Fruit fly (Drosophila melanogaster) whole organism, wandering third instar larva: ENCODE results near the gene CG10333.

ENCODE experiments used
- Abd-B ChIP-seq: fragments of >200 bp; optimal IDR thresholded peaks from 2 replicates; lab custom pipeline; 2017; ENCODE audit warnings: missing biosample characterization, missing genetic modification characterization
- CG32264 ChIP-seq: fragments of 200-800 bp; sonication (Bioruptor generic); optimal IDR thresholded peaks from 2 replicates; lab custom pipeline; 2016; ENCODE audit warnings: missing biosample characterization, missing genetic modification characterization
- CG9705 ChIP-seq: fragments of 200-800 bp; sonication (Bioruptor generic); optimal IDR thresholded peaks from 2 replicates; lab custom pipeline; 2018; ENCODE audit warnings: missing biosample characterization, mild to moderate bottlenecking, missing genetic modification characterization
- CrebA ChIP-seq: fragments of 200-800 bp; sonication (Bioruptor generic); optimal IDR thresholded peaks from 2 replicates; lab custom pipeline; 2016; ENCODE audit warnings: missing biosample characterization, mild to moderate bottlenecking, missing genetic modification characterization, borderline replicate concordance
- Dfd ChIP-seq: fragments of >200 bp; optimal IDR thresholded peaks from 2 replicates; lab custom pipeline; 2017; ENCODE audit warnings: missing biosample characterization, missing genetic modification characterization
- Dif ChIP-seq: fragments of 200-275, 200-300 bp; sonication (Bioruptor generic); optimal IDR thresholded peaks from 2 replicates; lab custom pipeline; 2018; ENCODE audit warnings: missing biosample characterization, missing genetic modification characterization; ENCODE audit not compliant: partially characterized antibody
- GATAd ChIP-seq: sonication (Bioruptor generic); optimal IDR thresholded peaks from 2 replicates; lab custom pipeline; 2016; ENCODE audit warnings: missing biosample characterization, missing genetic modification characterization
- HLH106 ChIP-seq: fragments of 200-800 bp; optimal IDR thresholded peaks from 3 replicates; lab custom pipeline; 2019; ENCODE audit warnings: missing biosample characterization, mild to moderate bottlenecking, missing genetic modification characterization, moderate library complexity
- Hnf4 ChIP-seq: fragments of 200-800 bp; sonication (Bioruptor generic); optimal IDR thresholded peaks from 2 replicates; lab custom pipeline; 2016; ENCODE audit warnings: missing biosample characterization, mild to moderate bottlenecking, missing genetic modification characterization
- Hr78 ChIP-seq: fragments of >200 bp; optimal IDR thresholded peaks from 2 replicates; lab custom pipeline; 2017; ENCODE audit warnings: missing biosample characterization, missing genetic modification characterization
- Hr83 ChIP-seq: fragments of 200-300 bp; sonication (Bioruptor generic); optimal IDR thresholded peaks from 2 replicates; lab custom pipeline; 2016; ENCODE audit warnings: missing biosample characterization, mild to moderate bottlenecking, missing genetic modification characterization, moderate library complexity; ENCODE audit not compliant: poor library complexity, severe bottlenecking
- Jra ChIP-seq: sonication (Bioruptor generic); optimal IDR thresholded peaks from 2 replicates; lab custom pipeline; 2016; ENCODE audit warnings: missing biosample characterization, missing genetic modification characterization
- Mio ChIP-seq: sonication (Bioruptor generic); optimal IDR thresholded peaks from 2 replicates; lab custom pipeline; 2016; ENCODE audit warnings: missing biosample characterization, missing genetic modification characterization
- Myc ChIP-seq: fragments of >200 bp; optimal IDR thresholded peaks from 2 replicates; lab custom pipeline; 2017
- N ChIP-seq: fragments of >200 bp; optimal IDR thresholded peaks from 2 replicates; lab custom pipeline; 2018; ENCODE audit warnings: missing biosample characterization, missing external identifiers, missing genetic modification characterization
- OdsH ChIP-seq: fragments of 200-800 bp; sonication (Bioruptor generic); optimal IDR thresholded peaks from 2 replicates; lab custom pipeline; 2016; ENCODE audit warnings: missing biosample characterization, mild to moderate bottlenecking, missing genetic modification characterization
- Rel ChIP-seq, 2 experiments: fragments of 200-800 bp; sonication (Bioruptor generic) in 1 of 2; optimal IDR thresholded peaks; 2 replicates in 1 of 2; 3 replicates in 1 of 2; lab custom pipeline; 2016 to 2019; ENCODE audit warnings: mild to moderate bottlenecking in 2 of 2, missing biosample characterization in 2 of 2, missing genetic modification characterization in 2 of 2, moderate library complexity in 1 of 2
- Sp1 ChIP-seq: fragments of 200-800 bp; sonication (Bioruptor generic); optimal IDR thresholded peaks from 3 replicates; lab custom pipeline; 2019; ENCODE audit warnings: missing biosample characterization, mild to moderate bottlenecking, missing genetic modification characterization, moderate library complexity
- Vsx2 ChIP-seq: fragments of 200-300, 225-300 bp; sonication (Bioruptor generic); optimal IDR thresholded peaks from 2 replicates; lab custom pipeline; 2018; ENCODE audit warnings: missing biosample characterization, missing genetic modification characterization; ENCODE audit not compliant: partially characterized antibody
- br ChIP-seq: fragments of 200-800 bp; sonication (Bioruptor generic); optimal IDR thresholded peaks from 2 replicates; lab custom pipeline; 2016; ENCODE audit warnings: missing biosample characterization, missing genetic modification characterization
- brk ChIP-seq: fragments of 200-800 bp; sonication (Bioruptor generic); optimal IDR thresholded peaks from 2 replicates; lab custom pipeline; 2016; ENCODE audit warnings: missing biosample characterization, mild to moderate bottlenecking, missing genetic modification characterization
- dl ChIP-seq, 2 experiments: fragments of 175-275, 200-275 bp in 1 of 2; fragments of 200-275 bp in 1 of 2; sonication (Bioruptor generic); optimal IDR thresholded peaks; lab custom pipeline; 2018; ENCODE audit warnings: mild to moderate bottlenecking in 2 of 2, missing biosample characterization in 2 of 2, missing genetic modification characterization in 2 of 2, moderate library complexity in 2 of 2; ENCODE audit not compliant: partially characterized antibody in 2 of 2, insufficient read depth in 1 of 2
- dmrt93B ChIP-seq: fragments of 200-800 bp; sonication (Bioruptor generic); optimal IDR thresholded peaks from 2 replicates; lab custom pipeline; 2018; ENCODE audit warnings: missing biosample characterization, mild to moderate bottlenecking, missing genetic modification characterization
- dsf ChIP-seq: sonication (Bioruptor generic); optimal IDR thresholded peaks from 2 replicates; lab custom pipeline; 2016; ENCODE audit warnings: missing biosample characterization, missing genetic modification characterization, borderline replicate concordance
- ey ChIP-seq: fragments of 200-800 bp; sonication (Bioruptor generic); optimal IDR thresholded peaks from 2 replicates; lab custom pipeline; 2016; ENCODE audit warnings: missing biosample characterization, missing genetic modification characterization
- foxo ChIP-seq, 2 experiments: fragments of 200-800 bp; sonication (Bioruptor generic); optimal IDR thresholded peaks; 2 replicates in 1 of 2; 3 replicates in 1 of 2; lab custom pipeline; 2016 to 2017; ENCODE audit warnings: missing biosample characterization in 2 of 2, missing genetic modification characterization in 2 of 2
- fru ChIP-seq: fragments of 200-800 bp; sonication (Bioruptor generic); optimal IDR thresholded peaks from 3 replicates; lab custom pipeline; 2016; ENCODE audit warnings: missing biosample characterization, mild to moderate bottlenecking, missing genetic modification characterization
- h ChIP-seq: fragments of 200-800 bp; sonication (Bioruptor generic); optimal IDR thresholded peaks from 3 replicates; lab custom pipeline; 2016; ENCODE audit warnings: missing biosample characterization, mild to moderate bottlenecking, missing genetic modification characterization
- jim ChIP-seq: fragments of 175-275, 200-325 bp; sonication (Bioruptor generic); optimal IDR thresholded peaks from 2 replicates; lab custom pipeline; 2016; ENCODE audit warnings: missing biosample characterization, mild to moderate bottlenecking, missing genetic modification characterization
- lola ChIP-seq: fragments of >200 bp; optimal IDR thresholded peaks from 2 replicates; lab custom pipeline; 2017; ENCODE audit warnings: missing biosample characterization, missing genetic modification characterization
- pan ChIP-seq: fragments of >200 bp; optimal IDR thresholded peaks from 2 replicates; lab custom pipeline; 2017
- psq ChIP-seq: fragments of 200-800 bp; sonication (Bioruptor generic); optimal IDR thresholded peaks from 3 replicates; lab custom pipeline; 2017; ENCODE audit warnings: missing biosample characterization, mild to moderate bottlenecking, missing genetic modification characterization, moderate library complexity
- rgr ChIP-seq: fragments of 200-800 bp; sonication (Bioruptor generic); optimal IDR thresholded peaks from 3 replicates; lab custom pipeline; 2016; ENCODE audit warnings: missing biosample characterization, mild to moderate bottlenecking, missing genetic modification characterization
- sage ChIP-seq: fragments of 200-800 bp; sonication (Bioruptor generic); optimal IDR thresholded peaks from 2 replicates; lab custom pipeline; 2016; ENCODE audit warnings: missing biosample characterization, mild to moderate bottlenecking, missing genetic modification characterization
- sv ChIP-seq: fragments of 200-800 bp; sonication (Bioruptor generic); optimal IDR thresholded peaks from 3 replicates; lab custom pipeline; 2016; ENCODE audit warnings: missing biosample characterization, missing genetic modification characterization
- tai ChIP-seq: sonication (Bioruptor generic); optimal IDR thresholded peaks from 2 replicates; lab custom pipeline; 2016; ENCODE audit warnings: missing biosample characterization, missing genetic modification characterization
- usp ChIP-seq: fragments of >200 bp; optimal IDR thresholded peaks from 2 replicates; lab custom pipeline; 2017; ENCODE audit warnings: missing biosample characterization, missing genetic modification characterization
- woc ChIP-seq: sonication (Bioruptor generic); optimal IDR thresholded peaks from 2 replicates; lab custom pipeline; 2016; ENCODE audit warnings: missing biosample characterization, mild to moderate bottlenecking, missing genetic modification characterization

Gene CG10333

dm6 chr2L:18598150-18598723 is 8.4 kb upstream of the CG10333 start:
- TF ChIP-seq sage (GFP tag; lab: Kevin White, UChicago), result no peak
- TF ChIP-seq N (GFP tag; lab: Kevin White, UChicago), result no peak
- TF ChIP-seq Hnf4 (GFP tag; lab: Kevin White, UChicago), result no peak

dm6 chr2L:18599152-18599551 is 7.5 kb upstream of the CG10333 start:
- TF ChIP-seq Dfd (no peak), h (no peak), woc (GFP tag; lab: Kevin White, UChicago) (no peak), sv (GFP tag; lab: Kevin White, UChicago) (no peak), sage (GFP tag; lab: Kevin White, UChicago) (no peak), Sp1 (GFP tag; lab: Kevin White, UChicago) (no peak), CrebA (GFP tag; lab: Kevin White, UChicago) (no peak), CG9705 (no peak), HLH106 (tag; lab: Kevin White, UChicago) (no peak), brk (GFP tag; lab: Kevin White, UChicago) (no peak), pan (lab: Kevin White, UChicago) (no peak)

dm6 chr2L:18604986-18605385 is 1.6 kb upstream of the CG10333 start, which contains the start of gene CG10413:
CG10413 (minus strand) TSS chr2L:18605249.
- TF ChIP-seq sv (GFP tag; lab: Kevin White, UChicago) (peak; percentile 97), Hr78 (GFP tag; lab: Kevin White, UChicago) (no peak), Sp1 (GFP tag; lab: Kevin White, UChicago) (peak; percentile 98), Hnf4 (GFP tag; lab: Kevin White, UChicago) (peak; percentile 98), usp (no peak), dmrt93B (GFP tag; lab: Kevin White, UChicago) (peak; percentile 97), sage (GFP tag; lab: Kevin White, UChicago) (peak; percentile 96), Dfd (no peak), GATAd (GFP tag; lab: Kevin White, UChicago) (peak; percentile 93), rgr (GFP tag; lab: Kevin White, UChicago) (peak; percentile 99), Abd-B (GFP tag; lab: Kevin White, UChicago) (no peak), dl (GFP tag; optimal IDR thresholded peaks at IDR 0.05; lab: Kevin White, UChicago; ENCODE audit: insufficient read depth in 1 of 2, partially characterized antibody in 2 of 2) (no peak), pan (lab: Kevin White, UChicago) (no peak), OdsH (GFP tag; lab: Kevin White, UChicago) (peak; percentile 98), CrebA (GFP tag; lab: Kevin White, UChicago) (no peak), HLH106 (tag; lab: Kevin White, UChicago) (peak; percentile 99), woc (GFP tag; lab: Kevin White, UChicago) (peak; percentile 94), Rel (GFP tag; optimal IDR thresholded peaks at IDR 0.05; lab: Kevin White, UChicago) (no peak), Rel (tag; optimal IDR thresholded peaks at IDR 0.05; lab: Kevin White, UChicago) (peak; percentile 91), Dif (no peak), br (GFP tag; lab: Kevin White, UChicago) (peak; percentile 99), ey (GFP tag; lab: Kevin White, UChicago) (peak; percentile 99), Jra (peak; percentile 96), Hr83 (peak; percentile 88), N (GFP tag; lab: Kevin White, UChicago) (no peak), psq (peak; percentile 96), jim (GFP tag; lab: Kevin White, UChicago) (peak; percentile 29), h (peak; percentile 99), Mio (peak; percentile 89), dsf (GFP tag; lab: Kevin White, UChicago) (peak; percentile 90), foxo (GFP tag; optimal IDR thresholded peaks at IDR 0.05; lab: Kevin White, UChicago) (peak; percentile 93 to 99), CG32264 (peak; percentile 95), CG9705 (peak; percentile 98), fru (GFP tag; lab: Kevin White, UChicago) (peak; percentile 98), tai (GFP tag; lab: Kevin White, UChicago) (no peak), Vsx2 (GFP tag; lab: Kevin White, UChicago) (no peak), brk (GFP tag; lab: Kevin White, UChicago) (peak; percentile 96), lola (GFP tag; lab: Kevin White, UChicago) (no peak), Myc (lab: Kevin White, UChicago) (no peak)
